Worm (Caenorhabditis elegans) whole organism, L1 larva: ENCODE measurements around the gene chat-1.

ENCODE experiments used
- mep-1 ChIP-seq: fragments of 150-350 bp; optimal IDR thresholded peaks from 2 replicates; lab custom pipeline; 2014; ENCODE audit warnings: missing biosample characterization, missing genetic modification characterization
- nhr-28 ChIP-seq: fragments of 150-350 bp; optimal IDR thresholded peaks from 2 replicates; lab custom pipeline; 2014; ENCODE audit warnings: missing biosample characterization, missing genetic modification characterization
- sup-37 ChIP-seq: fragments of 200-800 bp; sonication (Bioruptor generic); optimal IDR thresholded peaks from 2 replicates; lab custom pipeline; 2018; ENCODE audit warnings: mild to moderate bottlenecking, missing genetic modification characterization, missing compliant biosample characterization
- ztf-4 ChIP-seq: fragments of 150-350 bp; optimal IDR thresholded peaks from 2 replicates; lab custom pipeline; 2014; ENCODE audit warnings: missing biosample characterization, missing genetic modification characterization

- TF ChIP-seq sup-37 (GFP tag; lab: Kevin White, UChicago) (no peak), mep-1 (tag; lab: Kevin White, UChicago) (no peak), nhr-28 (tag; lab: Kevin White, UChicago) (no peak), ztf-4 (tag; lab: Kevin White, UChicago) (no peak)
These were observed 23.2 kb upstream of the chat-1 start for ce11 chrIV:4423885-4424284.
